Worm (Caenorhabditis elegans): Measurements from ENCODE around the gene ins-14.

The ins-14 gene

DNA sequence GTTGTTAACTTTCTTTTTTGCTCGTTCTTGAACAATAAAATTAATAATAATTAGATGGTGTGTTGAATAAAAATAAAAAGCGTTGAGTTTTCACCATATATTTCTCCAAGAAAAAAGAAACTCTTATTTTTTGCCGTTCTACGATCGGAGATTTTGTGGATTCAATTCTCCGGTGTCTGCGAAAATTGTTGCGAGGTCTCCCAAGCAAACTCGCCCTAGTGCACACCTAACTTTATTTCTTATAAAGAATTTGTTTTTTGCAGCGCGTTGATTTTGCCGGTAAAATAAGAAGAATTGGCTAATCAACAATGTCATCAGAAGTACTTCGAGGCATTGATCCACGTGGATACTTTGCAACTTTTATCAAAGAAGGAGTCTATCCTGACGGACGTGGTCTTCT, 4.2 kb downstream of the ins-14 start, which contains the start of gene exos-8 (continued):
- TF ChIP-seq B0019.2 (GFP tag; conservative IDR thresholded peaks at IDR 0.05) (no peak), ekl-4 (GFP tag; IDR thresholded peaks at IDR 0.05) (no peak), ztf-18 (tag; optimal IDR thresholded peaks at IDR 0.05) (peak; percentile 33), mes-4 (tag; optimal IDR thresholded peaks at IDR 0.05) (no peak), dox-1 (GFP tag; IDR thresholded peaks at IDR 0.05) (peak; percentile 57), madf-3 (GFP tag; IDR thresholded peaks at IDR 0.05) (0 out of 2 replicates have a peak, but pooled peaks have one; percentile 15), nfyb-1 (GFP tag; IDR thresholded peaks at IDR 0.05) (no peak), ZK185.1 (tag; optimal IDR thresholded peaks at IDR 0.05; ENCODE audit: poor library complexity, severe bottlenecking) (peak; percentile 48), fkh-3 (tag; optimal IDR thresholded peaks at IDR 0.05) (no peak), F52B5.7 (tag; optimal IDR thresholded peaks at IDR 0.05) (no peak), him-1 (tag; optimal IDR thresholded peaks at IDR 0.05) (peak; percentile 12), nhr-179 (tag; optimal IDR thresholded peaks at IDR 0.05) (no peak), Y79H2A.3 (GFP tag; conservative IDR thresholded peaks at IDR 0.05) (no peak), T07F8.4 (tag; optimal IDR thresholded peaks at IDR 0.05) (no peak), lin-35 (GFP tag; optimal IDR thresholded peaks at IDR 0.05) (no peak), hmg-1.2 (GFP tag; IDR thresholded peaks at IDR 0.05) (peak; percentile 41; the same call in 1 of the 2 replicates), pbrm-1 (GFP tag; IDR thresholded peaks at IDR 0.05) (no peak), F49E8.2 (tag; optimal IDR thresholded peaks at IDR 0.05; ENCODE audit: insufficient read depth) (no peak), cebp-1 (GFP tag; IDR thresholded peaks at IDR 0.05) (0 out of 2 replicates have a peak, but pooled peaks have one; percentile 14), cebp-1 (tag; optimal IDR thresholded peaks at IDR 0.05) (no peak), nfya-2 (GFP tag; IDR thresholded peaks at IDR 0.05) (no peak), cebp-2 (GFP tag; IDR thresholded peaks at IDR 0.05) (no peak), B0035.1 (tag; optimal IDR thresholded peaks at IDR 0.05) (no peak), dpff-1 (tag; optimal IDR thresholded peaks at IDR 0.05) (no peak), Y95B8A.8 (GFP tag; IDR thresholded peaks at IDR 0.05) (no peak), B0261.1 (tag; optimal IDR thresholded peaks at IDR 0.05) (no peak), madf-8 (GFP tag; conservative IDR thresholded peaks at IDR 0.05) (peak; percentile 36; the same call in 1 of the 2 replicates), mel-28 (tag; optimal IDR thresholded peaks at IDR 0.05; ENCODE audit: borderline replicate concordance) (no peak), atf-7 (tag; optimal IDR thresholded peaks at IDR 0.05) (no peak), ama-1 (optimal IDR thresholded peaks at IDR 0.05) (no peak), ama-1 (GFP tag; optimal IDR thresholded peaks at IDR 0.05) (no peak), aptf-2 (GFP tag; conservative IDR thresholded peaks at IDR 0.05) (0 out of 2 replicates have a peak, but pooled peaks have one; percentile 60), rcor-1 (GFP tag; IDR thresholded peaks at IDR 0.05) (no peak), ztf-3 (GFP tag; optimal IDR thresholded peaks at IDR 0.05) (no peak), madf-10 (tag; optimal IDR thresholded peaks at IDR 0.05) (peak; percentile 50), hrde-1 (tag; optimal IDR thresholded peaks at IDR 0.05; ENCODE audit: borderline replicate concordance) (no peak), F23B12.7 (tag; optimal IDR thresholded peaks at IDR 0.05; ENCODE audit: insufficient read depth) (peak; percentile 86), nfya-1 (tag; optimal IDR thresholded peaks at IDR 0.05; ENCODE audit: borderline replicate concordance, insufficient read depth) (no peak), F57C9.4 (tag; optimal IDR thresholded peaks at IDR 0.05) (no peak), C17E4.6 (GFP tag; IDR thresholded peaks at IDR 0.05) (no peak), K12H6.12 (tag; optimal IDR thresholded peaks at IDR 0.05) (peak; percentile 32), C06A6.2 (GFP tag; conservative IDR thresholded peaks at IDR 0.05) (no peak), madf-6 (GFP tag; IDR thresholded peaks at IDR 0.05) (0 out of 2 replicates have a peak, but pooled peaks have one; percentile 16), egl-44 (GFP tag; IDR thresholded peaks at IDR 0.05) (0 out of 2 replicates have a peak, but pooled peaks have one; percentile 20), xnd-1 (tag; optimal IDR thresholded peaks at IDR 0.05) (no peak), F57A8.1 (GFP tag; optimal IDR thresholded peaks at IDR 0.05) (no peak), sdz-38 (tag; optimal IDR thresholded peaks at IDR 0.05) (no peak)
